Fruit fly (Drosophila melanogaster): ENCODE results near the gene X11Lbeta.

Gene X11Lbeta

dm6 chrX:10585158-10585634, 42.3 kb upstream of the X11Lbeta start, which contains the start of gene spri (continued):
- TF ChIP-seq D19B (GFP tag; optimal IDR thresholded peaks at IDR 0.05), result no peak
- no peak for TF ChIP-seq CG17912 (GFP tag; optimal IDR thresholded peaks at IDR 0.05)
- TF ChIP-seq CG17568 (GFP tag; optimal IDR thresholded peaks at IDR 0.05), result no peak
- no peak for TF ChIP-seq nau (GFP tag; optimal IDR thresholded peaks at IDR 0.05)
- peak; percentile 18 for TF ChIP-seq HHEX (GFP tag; optimal IDR thresholded peaks at IDR 0.05)
- peak; percentile 29; the same call in 1 of the 2 replicates for TF ChIP-seq CG13287 (GFP tag; IDR thresholded peaks at IDR 0.05; ENCODE audit: partially characterized antibody)
- no peak for TF ChIP-seq CG12659 (GFP tag; optimal IDR thresholded peaks at IDR 0.05)
- no peak for TF ChIP-seq CG5245 (GFP tag; optimal IDR thresholded peaks at IDR 0.05)
- TF ChIP-seq gsb-n (tag; optimal IDR thresholded peaks at IDR 0.05), result no peak
- peak; percentile 6 for TF ChIP-seq unpg (GFP tag; optimal IDR thresholded peaks at IDR 0.05)
- TF ChIP-seq stc (GFP tag; IDR thresholded peaks at IDR 0.05), result 0 out of 2 replicates have a peak, but pooled peaks have one; percentile 21
- TF ChIP-seq Fer1 (GFP tag; optimal IDR thresholded peaks at IDR 0.05), result no peak
- no peak for TF ChIP-seq Sry-δ (GFP tag; optimal IDR thresholded peaks at IDR 0.05)
- peak; percentile 62 for TF ChIP-seq Adf1 (GFP tag; IDR thresholded peaks at IDR 0.05)
- no peak for TF ChIP-seq Hey (tag; optimal IDR thresholded peaks at IDR 0.05)
- no peak for TF ChIP-seq CG17385 (GFP tag; optimal IDR thresholded peaks at IDR 0.05)
- TF ChIP-seq grau (tag; optimal IDR thresholded peaks at IDR 0.05), result peak; percentile 10
- TF ChIP-seq kay (GFP tag; optimal IDR thresholded peaks at IDR 0.05), result no peak
- no peak for TF ChIP-seq zfh1 (GFP tag; IDR thresholded peaks at IDR 0.05)
- TF ChIP-seq vnd (GFP tag; IDR thresholded peaks at IDR 0.05; ENCODE audit: partially characterized antibody), result no peak
- TF ChIP-seq ab (GFP tag; optimal IDR thresholded peaks at IDR 0.05), result no peak
- TF ChIP-seq sug (tag; optimal IDR thresholded peaks at IDR 0.05), result peak; percentile 47
- no peak for TF ChIP-seq Hmx (GFP tag; optimal IDR thresholded peaks at IDR 0.05)
- TF ChIP-seq CG9437 (GFP tag; optimal IDR thresholded peaks at IDR 0.05), result peak; percentile 16
- no peak for TF ChIP-seq HLHmδ (GFP tag; optimal IDR thresholded peaks at IDR 0.05)
- TF ChIP-seq tgo (GFP tag; IDR thresholded peaks at IDR 0.05), result no peak
- no peak for TF ChIP-seq sima (GFP tag; optimal IDR thresholded peaks at IDR 0.05)
- TF ChIP-seq Med (GFP tag), result peak; percentile 86
- TF ChIP-seq Aef1 (GFP tag; IDR thresholded peaks at IDR 0.05), result peak; percentile 32; the same call in 1 of the 3 replicates
- TF ChIP-seq Dbx (GFP tag; IDR thresholded peaks at IDR 0.05), result peak; percentile 26; the same call in 1 of the 3 replicates
- TF ChIP-seq dysf (GFP tag; IDR thresholded peaks at IDR 0.05), result no peak
- no peak for TF ChIP-seq az2 (GFP tag; optimal IDR thresholded peaks at IDR 0.05)
- TF ChIP-seq rib (GFP tag; IDR thresholded peaks at IDR 0.05), result 0 out of 2 replicates have a peak, but pooled peaks have one; percentile 29
- peak; percentile 7 for TF ChIP-seq CG12391 (tag; optimal IDR thresholded peaks at IDR 0.05)
- TF ChIP-seq nom (GFP tag; optimal IDR thresholded peaks at IDR 0.05), result peak; percentile 88
- TF ChIP-seq pan (optimal IDR thresholded peaks at IDR 0.05), result no peak
- TF ChIP-seq pan (GFP tag; optimal IDR thresholded peaks at IDR 0.05 in 1 of 2, IDR thresholded peaks at IDR 0.05 in 1 of 2), result peak in 1 of 2 experiments; percentile 10
- no peak for TF ChIP-seq CG1233 (GFP tag; optimal IDR thresholded peaks at IDR 0.05)
- TF ChIP-seq CG3838 (GFP tag; optimal IDR thresholded peaks at IDR 0.05), result no peak
- TF ChIP-seq Dll (GFP tag; IDR thresholded peaks at IDR 0.05; ENCODE audit: partially characterized antibody), result no peak
- peak; percentile 6 for TF ChIP-seq Meics (GFP tag; optimal IDR thresholded peaks at IDR 0.05)
- peak; percentile 51 for TF ChIP-seq CG32532 (GFP tag; IDR thresholded peaks at IDR 0.05)
- TF ChIP-seq prd (optimal IDR thresholded peaks at IDR 0.05), result no peak
- 0 out of 3 replicates have a peak, but pooled peaks have one; percentile 5 for TF ChIP-seq prd (GFP tag; IDR thresholded peaks at IDR 0.05)
